Fruit fly (Drosophila melanogaster) whole organism, embryonic: Measurements from ENCODE around the gene MED18.

Source experiments
- ATbp ChIP-seq: fragments of 200-800 bp; sonication (Bioruptor generic); optimal IDR thresholded peaks from 2 replicates; lab custom pipeline; 2017; ENCODE audit warnings: missing biosample characterization, mild to moderate bottlenecking, missing genetic modification characterization, missing genetic modification reagents
- Ada2b ChIP-seq: fragments of 200-800 bp; sonication (Bioruptor generic); IDR thresholded peaks from 2 replicates; pipeline ENCODE4 v1.3.6; 2022; ENCODE audit warnings: missing biosample characterization, missing genetic modification characterization
- Bgb ChIP-seq: fragments of 200-800 bp; sonication (Bioruptor generic); IDR thresholded peaks from 2 replicates; pipeline ENCODE4 v1.3.6; 2022; ENCODE audit warnings: missing biosample characterization, missing genetic modification characterization; ENCODE audit not compliant: partially characterized antibody
- CG10147 ChIP-seq: fragments of 200-800 bp; sonication (Bioruptor generic); optimal IDR thresholded peaks from 2 replicates; lab custom pipeline; 2019; ENCODE audit warnings: missing biosample characterization, mild to moderate bottlenecking, missing genetic modification characterization, moderate library complexity
- CG10565 ChIP-seq: fragments of 200-800 bp; sonication (Bioruptor generic); optimal IDR thresholded peaks from 3 replicates; lab custom pipeline; 2016; ENCODE audit warnings: missing biosample characterization, mild to moderate bottlenecking, missing genetic modification characterization
- CG11093 ChIP-seq: fragments of 200-800 bp; sonication (Bioruptor generic); IDR thresholded peaks from 3 replicates; pipeline ENCODE4 v1.3.6; 2022; ENCODE audit warnings: missing biosample characterization, missing genetic modification characterization
- CG12071 ChIP-seq: fragments of 200-800 bp; sonication (Bioruptor generic); optimal IDR thresholded peaks from 3 replicates; lab custom pipeline; 2018; ENCODE audit warnings: missing biosample characterization, mild to moderate bottlenecking, missing genetic modification characterization
- CG12769 ChIP-seq: fragments of 200-800 bp; sonication (Bioruptor generic); optimal IDR thresholded peaks from 2 replicates; lab custom pipeline; 2019; ENCODE audit warnings: missing biosample characterization, mild to moderate bottlenecking, missing genetic modification characterization, moderate library complexity
- CG15514 ChIP-seq: fragments of 200-800 bp; sonication (Bioruptor generic); optimal IDR thresholded peaks from 3 replicates; lab custom pipeline; 2017; ENCODE audit warnings: missing biosample characterization, missing genetic modification characterization, mild to moderate bottlenecking, moderate library complexity, missing genetic modification reagents
- CG2199 ChIP-seq: fragments of 200-800 bp; sonication (Bioruptor generic); IDR thresholded peaks from 3 replicates; pipeline ENCODE4 v1.3.6; 2022; ENCODE audit warnings: missing biosample characterization, missing genetic modification characterization
- CG31388 ChIP-seq: fragments of 200-800 bp; sonication (Bioruptor generic); optimal IDR thresholded peaks from 2 replicates; lab custom pipeline; 2016; ENCODE audit warnings: missing biosample characterization, missing genetic modification characterization
- Chrac-16 ChIP-seq: fragments of 200-800 bp; sonication (Bioruptor generic); optimal IDR thresholded peaks from 3 replicates; lab custom pipeline; 2016; ENCODE audit warnings: missing biosample characterization, missing genetic modification characterization
- D19A ChIP-seq: fragments of 200-800 bp; optimal IDR thresholded peaks from 3 replicates; lab custom pipeline; 2019; ENCODE audit warnings: missing biosample characterization, mild to moderate bottlenecking, missing genetic modification characterization, moderate library complexity
- Dbx ChIP-seq: fragments of 200-800 bp; sonication (Bioruptor generic); IDR thresholded peaks from 3 replicates; pipeline ENCODE4 v1.3.6; 2022; ENCODE audit warnings: missing biosample characterization, missing genetic modification characterization
- Dek ChIP-seq: fragments of 200-800 bp; sonication (Bioruptor generic); optimal IDR thresholded peaks from 3 replicates; lab custom pipeline; 2019; ENCODE audit warnings: missing biosample characterization, mild to moderate bottlenecking, missing genetic modification characterization, moderate library complexity
- Dip3 ChIP-seq: fragments of 200-800 bp; sonication (Bioruptor generic); optimal IDR thresholded peaks from 3 replicates; lab custom pipeline; 2016; ENCODE audit warnings: missing biosample characterization, missing genetic modification characterization
- Gsc ChIP-seq: fragments of 200-800 bp; sonication (Bioruptor generic); IDR thresholded peaks from 2 replicates; pipeline ENCODE4 v1.3.6; 2022; ENCODE audit warnings: missing biosample characterization, missing genetic modification characterization
- HLH4C ChIP-seq: fragments of 200-800 bp; sonication (Bioruptor generic); IDR thresholded peaks from 3 replicates; pipeline ENCODE4 v1.3.6; 2022; ENCODE audit warnings: missing biosample characterization, missing genetic modification characterization; ENCODE audit not compliant: partially characterized antibody
- Hand ChIP-seq: fragments of 200-800 bp; sonication (Bioruptor generic); optimal IDR thresholded peaks from 2 replicates; lab custom pipeline; 2017; ENCODE audit warnings: mild to moderate bottlenecking, missing biosample characterization, missing genetic modification reagents, missing genetic modification characterization
- Hmr ChIP-seq: fragments of 200-800 bp; sonication (Bioruptor generic); optimal IDR thresholded peaks from 3 replicates; lab custom pipeline; 2017; ENCODE audit warnings: mild to moderate bottlenecking, missing biosample characterization, missing genetic modification reagents, missing genetic modification characterization
- Hr3 ChIP-seq: fragments of 200-800 bp; sonication (Bioruptor generic); optimal IDR thresholded peaks from 3 replicates; lab custom pipeline; 2016; ENCODE audit warnings: missing biosample characterization, missing genetic modification characterization
- Jarid2 ChIP-seq: fragments of 200-800 bp; sonication (Bioruptor generic); optimal IDR thresholded peaks from 3 replicates; lab custom pipeline; 2017; ENCODE audit warnings: mild to moderate bottlenecking, missing biosample characterization, missing genetic modification reagents, missing genetic modification characterization
- NC2β ChIP-seq: fragments of 200-800 bp; sonication (Bioruptor generic); optimal IDR thresholded peaks from 2 replicates; lab custom pipeline; 2016; ENCODE audit warnings: missing biosample characterization, missing genetic modification characterization
- Side ChIP-seq: fragments of 200-800 bp; sonication (Bioruptor generic); optimal IDR thresholded peaks from 2 replicates; lab custom pipeline; 2016; ENCODE audit warnings: missing biosample characterization, missing genetic modification characterization
- Spps ChIP-seq: fragments of 200-800 bp; sonication (Bioruptor generic); optimal IDR thresholded peaks from 2 replicates; lab custom pipeline; 2018; ENCODE audit warnings: missing biosample characterization, mild to moderate bottlenecking, missing genetic modification characterization
- Sry-δ ChIP-seq: fragments of 200-800 bp; sonication (Bioruptor generic); optimal IDR thresholded peaks from 2 replicates; lab custom pipeline; 2016; ENCODE audit warnings: missing biosample characterization, missing genetic modification characterization
- TFAM ChIP-seq: fragments of 200-800 bp; sonication (Bioruptor generic); optimal IDR thresholded peaks from 2 replicates; lab custom pipeline; 2017; ENCODE audit warnings: missing biosample characterization, missing genetic modification characterization, inconsistent platforms
- Xbp1 ChIP-seq: fragments of 200-800 bp; sonication (Bioruptor generic); optimal IDR thresholded peaks from 3 replicates; lab custom pipeline; 2016; ENCODE audit warnings: missing biosample characterization, mild to moderate bottlenecking, missing genetic modification characterization
- Xrp1 ChIP-seq: fragments of 200-800 bp; sonication (Bioruptor generic); IDR thresholded peaks from 2 replicates; pipeline ENCODE4 v1.3.6; 2022; ENCODE audit warnings: missing biosample characterization, missing genetic modification characterization
- ase ChIP-seq: fragments of 200-800 bp; sonication (Bioruptor generic); IDR thresholded peaks from 3 replicates; pipeline ENCODE4 v1.3.6; 2022; ENCODE audit warnings: missing biosample characterization, missing genetic modification characterization
- ato ChIP-seq: fragments of 200-800 bp; sonication (Bioruptor generic); IDR thresholded peaks from 2 replicates; pipeline ENCODE4 v1.3.6; 2022; ENCODE audit warnings: missing biosample characterization, missing genetic modification characterization; ENCODE audit not compliant: partially characterized antibody
- bigmax ChIP-seq: fragments of 200-800 bp; sonication (Bioruptor generic); optimal IDR thresholded peaks from 2 replicates; lab custom pipeline; 2018; ENCODE audit warnings: missing biosample characterization, mild to moderate bottlenecking, missing genetic modification characterization
- cad ChIP-seq: fragments of >200 bp; optimal IDR thresholded peaks from 2 replicates; lab custom pipeline; 2017; ENCODE audit warnings: missing biosample characterization, missing genetic modification characterization
- chif ChIP-seq, 2 experiments: fragments of 200-800 bp; sonication (Bioruptor generic); optimal IDR thresholded peaks; 3 replicates each; lab custom pipeline; 2016; ENCODE audit warnings: missing biosample characterization in 2 of 2, missing genetic modification characterization in 2 of 2
- chm ChIP-seq: fragments of 200-800 bp; sonication (Bioruptor generic); IDR thresholded peaks from 2 replicates; pipeline ENCODE4 v1.3.6; 2022; ENCODE audit warnings: missing biosample characterization, missing genetic modification characterization
- cwo ChIP-seq: fragments of 200-800 bp; sonication (Bioruptor generic); optimal IDR thresholded peaks from 3 replicates; lab custom pipeline; 2017; ENCODE audit warnings: missing biosample characterization, missing genetic modification characterization, mild to moderate bottlenecking, moderate library complexity, missing genetic modification reagents
- dpn ChIP-seq, 2 experiments: fragments of 200-800 bp; sonication (Bioruptor generic); optimal IDR thresholded peaks; 3 replicates each; lab custom pipeline; 2016; ENCODE audit warnings: missing biosample characterization in 2 of 2, missing genetic modification characterization in 2 of 2
- ewg ChIP-seq: fragments of 200-800 bp; sonication (Bioruptor generic); optimal IDR thresholded peaks from 3 replicates; lab custom pipeline; 2017; ENCODE audit warnings: mild to moderate bottlenecking, missing biosample characterization, missing genetic modification reagents, missing genetic modification characterization
- gcm2 ChIP-seq: fragments of 200-800 bp; sonication (Bioruptor generic); optimal IDR thresholded peaks from 2 replicates; lab custom pipeline; 2016; ENCODE audit warnings: missing biosample characterization, missing genetic modification characterization
- grn ChIP-seq: fragments of 200-800 bp; sonication (Bioruptor generic); optimal IDR thresholded peaks from 3 replicates; lab custom pipeline; 2017; ENCODE audit warnings: missing biosample characterization, missing genetic modification characterization
- ind ChIP-seq: fragments of 200-800 bp; sonication (Bioruptor generic); optimal IDR thresholded peaks from 3 replicates; lab custom pipeline; 2016; ENCODE audit warnings: missing biosample characterization, missing genetic modification characterization
- p53 ChIP-seq: fragments of 200-800 bp; sonication (Bioruptor generic); optimal IDR thresholded peaks from 2 replicates; lab custom pipeline; 2016; ENCODE audit warnings: missing biosample characterization, missing genetic modification characterization
- pan ChIP-seq, 4 experiments: fragments of >200 bp in 3 of 4; fragments of 200-800 bp in 1 of 4; sonication (Bioruptor generic) in 1 of 4; optimal IDR thresholded peaks in 3 of 4; IDR thresholded peaks in 1 of 4; 2 replicates each; pipeline versions ENCODE4 v1.3.6 to Lab custom; 2017 to 2022; ENCODE audit warnings: missing biosample characterization in 2 of 4, missing genetic modification characterization in 2 of 4, mixed read lengths in 1 of 4
- pho ChIP-seq: fragments of 200-800 bp; sonication (Bioruptor generic); optimal IDR thresholded peaks from 2 replicates; lab custom pipeline; 2016; ENCODE audit warnings: missing biosample characterization, missing genetic modification characterization
- pita ChIP-seq: fragments of 200-800 bp; sonication (Bioruptor generic); optimal IDR thresholded peaks from 2 replicates; lab custom pipeline; 2017; ENCODE audit warnings: missing biosample characterization, mild to moderate bottlenecking, missing genetic modification characterization
- prd ChIP-seq, 3 experiments: fragments of >200 bp in 2 of 3; fragments of 200-800 bp in 1 of 3; sonication (Bioruptor generic) in 1 of 3; optimal IDR thresholded peaks in 2 of 3; IDR thresholded peaks in 1 of 3; 2 replicates in 2 of 3; 3 replicates in 1 of 3; pipeline versions ENCODE4 v1.3.6 to Lab custom; 2017 to 2022; ENCODE audit warnings: missing biosample characterization in 1 of 3, missing genetic modification characterization in 1 of 3
- sim ChIP-seq: fragments of 200-800 bp; sonication (Bioruptor generic); IDR thresholded peaks from 2 replicates; pipeline ENCODE4 v1.3.6; 2022; ENCODE audit warnings: missing biosample characterization, missing genetic modification characterization
- sob ChIP-seq: fragments of 200-800 bp; sonication (Bioruptor generic); IDR thresholded peaks from 2 replicates; pipeline ENCODE4 v1.3.6; 2022; ENCODE audit warnings: missing biosample characterization, missing genetic modification characterization
- ttk ChIP-seq: fragments of 200-800 bp; sonication (Bioruptor generic); IDR thresholded peaks from 2 replicates; pipeline ENCODE4 v2.1.2; 2022; ENCODE audit warnings: missing biosample characterization, missing genetic modification characterization
- unpg ChIP-seq: fragments of 200-800 bp; sonication (Bioruptor generic); optimal IDR thresholded peaks from 3 replicates; lab custom pipeline; 2018; ENCODE audit warnings: missing biosample characterization, mild to moderate bottlenecking, missing genetic modification characterization, moderate library complexity

The MED18 gene

DNA sequence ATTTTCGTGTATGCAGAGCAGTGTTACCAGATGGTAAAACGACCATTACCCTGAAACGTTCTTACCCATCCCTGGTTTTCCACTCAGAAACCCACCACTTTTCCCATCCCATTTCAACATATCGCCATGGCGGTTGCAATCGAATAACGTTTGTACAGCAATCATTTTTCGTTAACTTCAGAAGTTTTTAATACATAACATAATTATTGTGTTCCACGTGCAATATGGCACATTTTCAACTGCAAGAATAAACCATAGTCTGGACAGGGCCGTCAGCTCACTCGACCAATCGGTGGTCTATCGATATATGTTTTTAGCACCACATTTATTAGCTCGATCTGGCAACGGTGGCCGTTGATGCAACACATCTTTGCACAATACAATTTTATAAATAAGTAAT is 24.2 kb downstream of the MED18 start, which contains the start of the genes trr and mRpL16 (continued):
- TF ChIP-seq CG2199 (GFP tag; lab: Robert Waterston, UW) = no peak
- no peak for TF ChIP-seq grn (GFP tag; lab: Kevin White, UChicago)
- peak; percentile 64 for TF ChIP-seq CG15514 (GFP tag; lab: Kevin White, UChicago)
- TF ChIP-seq sob = peak; percentile 40; the same call in 1 of the 2 replicates
- no peak for TF ChIP-seq CG31388 (GFP tag; lab: Kevin White, UChicago)
- peak; percentile 34 for TF ChIP-seq Dip3 (GFP tag; lab: Kevin White, UChicago)
- no peak for TF ChIP-seq CG10147 (GFP tag; lab: Kevin White, UChicago)
- no peak for TF ChIP-seq chm (GFP tag; lab: Robert Waterston, UW)
- no peak for TF ChIP-seq TFAM
- no peak for TF ChIP-seq Jarid2 (GFP tag; lab: Kevin White, UChicago)
- TF ChIP-seq bigmax (GFP tag; lab: Kevin White, UChicago) = no peak
- no peak for TF ChIP-seq ase (GFP tag; lab: Robert Waterston, UW)
- TF ChIP-seq Side = peak; percentile 27
- no peak for TF ChIP-seq p53
- peak; percentile 20 for TF ChIP-seq Xbp1 (GFP tag; lab: Kevin White, UChicago)
- no peak for TF ChIP-seq pan (optimal IDR thresholded peaks at IDR 0.05; lab: Kevin White, UChicago)
- no peak for TF ChIP-seq pan (GFP tag; optimal IDR thresholded peaks at IDR 0.05 in 1 of 2, IDR thresholded peaks at IDR 0.05 in 1 of 2)
- 0 out of 2 replicates have a peak, but pooled peaks have one; percentile 45 for TF ChIP-seq ato (GFP tag; lab: Robert Waterston, UW)
- TF ChIP-seq CG10565 (GFP tag; lab: Kevin White, UChicago) = no peak
- no peak for TF ChIP-seq ATbp (GFP tag; lab: Kevin White, UChicago)
- no peak for TF ChIP-seq D19A (tag; lab: Kevin White, UChicago)
- TF ChIP-seq CG11093 (GFP tag; lab: Robert Waterston, UW) = no peak; the same call in 2 of the 3 replicates
- peak in 1 of 2 experiments; percentile 28 for TF ChIP-seq chif (GFP tag; optimal IDR thresholded peaks at IDR 0.05; lab: Kevin White, UChicago)
- peak; percentile 39 for TF ChIP-seq unpg (GFP tag; lab: Kevin White, UChicago)
- no peak for TF ChIP-seq Hr3
- TF ChIP-seq ind (GFP tag; lab: Kevin White, UChicago) = no peak
- no peak for TF ChIP-seq Ada2b (GFP tag; lab: Robert Waterston, UW)
- no peak for TF ChIP-seq CG12769 (tag; lab: Kevin White, UChicago)
- TF ChIP-seq sim (GFP tag; lab: Robert Waterston, UW) = no peak
- peak; percentile 19 for TF ChIP-seq Spps
- no peak for TF ChIP-seq cad (GFP tag; lab: Kevin White, UChicago)
- TF ChIP-seq ttk (GFP tag; lab: Robert Waterston, UW) = no peak
- TF ChIP-seq Bgb (GFP tag; lab: Robert Waterston, UW) = peak; percentile 66
- peak; percentile 54; the same call in 2 of the 3 replicates for TF ChIP-seq HLH4C
- no peak for TF ChIP-seq Hand (GFP tag; lab: Kevin White, UChicago)
- no peak for TF ChIP-seq cwo (GFP tag; lab: Kevin White, UChicago)
- TF ChIP-seq CG12071 = no peak
- TF ChIP-seq Dek (tag; lab: Kevin White, UChicago) = peak; percentile 25
- TF ChIP-seq pho (GFP tag; lab: Kevin White, UChicago) = peak; percentile 53
- no peak for TF ChIP-seq Gsc (GFP tag; lab: Robert Waterston, UW)
- TF ChIP-seq NC2β (GFP tag; lab: Kevin White, UChicago) = no peak
- TF ChIP-seq pita (GFP tag; lab: Kevin White, UChicago) = no peak
- TF ChIP-seq ewg (GFP tag; lab: Kevin White, UChicago) = peak; percentile 4
- TF ChIP-seq Dbx (GFP tag; lab: Robert Waterston, UW) = peak; percentile 71
- no peak for TF ChIP-seq Hmr (GFP tag; lab: Kevin White, UChicago)
- 0 out of 2 replicates have a peak, but pooled peaks have one; percentile 7 for TF ChIP-seq Xrp1 (GFP tag; lab: Robert Waterston, UW)
- no peak for TF ChIP-seq prd (optimal IDR thresholded peaks at IDR 0.05; lab: Kevin White, UChicago)
- peak; percentile 58; the same call in 2 of the 3 replicates for TF ChIP-seq prd (GFP tag; IDR thresholded peaks at IDR 0.05; lab: Robert Waterston, UW)
- TF ChIP-seq gcm2 = no peak
- peak; percentile 19 for TF ChIP-seq Chrac-16 (GFP tag; lab: Kevin White, UChicago)
- peak; percentile 33 to 39 for TF ChIP-seq dpn (GFP tag; optimal IDR thresholded peaks at IDR 0.05; lab: Kevin White, UChicago)
- TF ChIP-seq Sry-δ (GFP tag; lab: Kevin White, UChicago) = peak; percentile 80
